Fruit fly (Drosophila melanogaster): ENCODE measurements around the gene frc.

DNA sequence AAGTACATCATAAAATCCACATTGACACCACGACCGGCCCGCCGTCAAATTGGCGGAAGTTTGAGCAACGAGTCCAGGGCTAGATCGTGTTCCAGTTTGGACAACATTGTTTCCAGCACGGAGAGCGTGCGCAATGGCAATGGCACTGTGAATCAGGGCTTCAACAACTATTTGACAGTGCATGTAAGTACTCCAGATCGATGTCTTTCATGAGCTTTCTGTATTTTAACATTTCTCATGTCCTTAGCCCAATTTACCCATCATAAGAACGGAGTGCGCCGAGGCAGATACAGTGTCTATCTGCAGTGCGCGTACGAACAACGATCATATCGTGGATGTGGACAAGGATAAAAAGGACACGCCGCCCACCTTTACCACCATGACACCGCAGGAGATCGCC, 40.9 kb upstream of the frc start:
- TF ChIP-seq psq (optimal IDR thresholded peaks at IDR 0.05) (no peak), insv (optimal IDR thresholded peaks at IDR 0.05) (no peak), h (optimal IDR thresholded peaks at IDR 0.05) (no peak), ttk (optimal IDR thresholded peaks at IDR 0.05) (no peak), Sin3A (optimal IDR thresholded peaks at IDR 0.05) (no peak), Myc (optimal IDR thresholded peaks at IDR 0.05) (no peak)
